Fruit fly (Drosophila melanogaster) whole organism, prepupa: ENCODE results near the gene CG10055.

Source experiments
- Blimp-1 ChIP-seq: fragments of 200-800 bp; sonication (Bioruptor generic); optimal IDR thresholded peaks from 3 replicates; lab custom pipeline; 2017; ENCODE audit warnings: missing biosample characterization, missing genetic modification characterization, mild to moderate bottlenecking, moderate library complexity, missing genetic modification reagents
- CG10669 ChIP-seq: fragments of 200-800 bp; sonication (Bioruptor generic); optimal IDR thresholded peaks from 3 replicates; lab custom pipeline; 2018; ENCODE audit warnings: missing biosample characterization, mild to moderate bottlenecking, missing genetic modification characterization, moderate library complexity
- CG11762 ChIP-seq: fragments of 200-800 bp; sonication (Bioruptor generic); optimal IDR thresholded peaks from 3 replicates; lab custom pipeline; 2016; ENCODE audit warnings: missing biosample characterization, missing genetic modification characterization; ENCODE audit not compliant: insufficient read depth
- CG1621 ChIP-seq: fragments of 200-800 bp; sonication (Bioruptor generic); optimal IDR thresholded peaks from 3 replicates; lab custom pipeline; 2018; ENCODE audit warnings: missing biosample characterization, mild to moderate bottlenecking, missing genetic modification characterization
- CG16779 ChIP-seq: fragments of 200-800 bp; sonication (Bioruptor generic); optimal IDR thresholded peaks from 3 replicates; lab custom pipeline; 2017; ENCODE audit warnings: missing biosample characterization, mild to moderate bottlenecking, missing genetic modification characterization
- CG3032 ChIP-seq: fragments of 200-800 bp; optimal IDR thresholded peaks from 2 replicates; lab custom pipeline; 2019; ENCODE audit warnings: missing biosample characterization, mild to moderate bottlenecking, missing genetic modification characterization, moderate library complexity
- CG34406 ChIP-seq: fragments of 200-800 bp; sonication (Bioruptor generic); optimal IDR thresholded peaks from 3 replicates; lab custom pipeline; 2016; ENCODE audit warnings: missing biosample characterization, missing genetic modification characterization
- CG4318 ChIP-seq: fragments of 200-800 bp; sonication (Bioruptor generic); optimal IDR thresholded peaks from 3 replicates; lab custom pipeline; 2017; ENCODE audit warnings: missing biosample characterization, mild to moderate bottlenecking, missing genetic modification characterization
- CG6163 ChIP-seq: fragments of 200-800 bp; sonication (Bioruptor generic); IDR thresholded peaks from 3 replicates; pipeline ENCODE4 v1.3.6; 2022; ENCODE audit warnings: missing biosample characterization, missing genetic modification characterization
- CG6276 ChIP-seq: fragments of 200-800 bp; sonication (Bioruptor generic); optimal IDR thresholded peaks from 2 replicates; lab custom pipeline; 2017; ENCODE audit warnings: missing biosample characterization, mild to moderate bottlenecking, missing genetic modification characterization
- CG6792 ChIP-seq: fragments of 200-800 bp; sonication (Bioruptor generic); optimal IDR thresholded peaks from 3 replicates; lab custom pipeline; 2016; ENCODE audit warnings: missing biosample characterization, missing genetic modification characterization
- CG6808 ChIP-seq: fragments of 200-800 bp; sonication (Bioruptor generic); optimal IDR thresholded peaks from 3 replicates; lab custom pipeline; 2017; ENCODE audit warnings: missing biosample characterization, missing genetic modification characterization, mild to moderate bottlenecking, moderate library complexity, missing genetic modification reagents
- CG6854 ChIP-seq: fragments of 200-800 bp; sonication (Bioruptor generic); optimal IDR thresholded peaks from 2 replicates; lab custom pipeline; 2017; ENCODE audit warnings: missing biosample characterization, mild to moderate bottlenecking, missing genetic modification characterization
- CG7368 ChIP-seq: fragments of 200-800 bp; sonication (Bioruptor generic); optimal IDR thresholded peaks from 3 replicates; lab custom pipeline; 2016; ENCODE audit warnings: missing biosample characterization, missing genetic modification characterization
- CG8632 ChIP-seq: fragments of 200-800 bp; sonication (Bioruptor generic); optimal IDR thresholded peaks from 3 replicates; lab custom pipeline; 2016; ENCODE audit warnings: missing biosample characterization, missing genetic modification characterization
- CG9139 ChIP-seq: fragments of 200-800 bp; sonication (Bioruptor generic); optimal IDR thresholded peaks from 3 replicates; lab custom pipeline; 2017; ENCODE audit warnings: missing biosample characterization, mild to moderate bottlenecking, missing genetic modification characterization
- Eip75B ChIP-seq: fragments of 200-800 bp; sonication (Bioruptor generic); optimal IDR thresholded peaks from 3 replicates; lab custom pipeline; 2016; ENCODE audit warnings: missing biosample characterization, missing genetic modification characterization
- Eip78C ChIP-seq: fragments of 200-800 bp; sonication (Bioruptor generic); peaks from one replicate; lab custom pipeline; 2016; ENCODE audit warnings: missing biosample characterization, missing genetic modification characterization
- Eip93F ChIP-seq: fragments of 200-800 bp; sonication (Bioruptor generic); optimal IDR thresholded peaks from 2 replicates; lab custom pipeline; 2016; ENCODE audit warnings: missing biosample characterization, mild to moderate bottlenecking, missing genetic modification characterization
- Gug ChIP-seq: fragments of 200-800 bp; sonication (Bioruptor generic); IDR thresholded peaks from 2 replicates; pipeline ENCODE4 v1.3.6; 2022; ENCODE audit warnings: missing biosample characterization, missing genetic modification characterization
- Hr38 ChIP-seq: sonication (Bioruptor generic); optimal IDR thresholded peaks from 2 replicates; lab custom pipeline; 2016; ENCODE audit warnings: missing biosample characterization, missing genetic modification characterization
- Hr39 ChIP-seq: fragments of 200-800 bp; sonication (Bioruptor generic); optimal IDR thresholded peaks from 2 replicates; lab custom pipeline; 2016; ENCODE audit warnings: missing biosample characterization, missing genetic modification characterization
- Hr4 ChIP-seq: fragments of 200-800 bp; sonication (Bioruptor generic); optimal IDR thresholded peaks from 3 replicates; lab custom pipeline; 2016; ENCODE audit warnings: missing biosample characterization, missing genetic modification characterization
- Lpt ChIP-seq: fragments of 200-800 bp; sonication (Bioruptor generic); optimal IDR thresholded peaks from 3 replicates; lab custom pipeline; 2016; ENCODE audit warnings: missing biosample characterization, missing genetic modification characterization
- Met ChIP-seq: fragments of 200-800 bp; sonication (Bioruptor generic); optimal IDR thresholded peaks from 3 replicates; lab custom pipeline; 2016; ENCODE audit warnings: missing biosample characterization, missing genetic modification characterization
- OdsH ChIP-seq: fragments of 200-800 bp; sonication (Bioruptor generic); optimal IDR thresholded peaks from 3 replicates; lab custom pipeline; 2016; ENCODE audit warnings: missing biosample characterization, missing genetic modification characterization
- Smox ChIP-seq: fragments of 200-800 bp; sonication (Bioruptor generic); optimal IDR thresholded peaks from 3 replicates; lab custom pipeline; 2016; ENCODE audit warnings: missing biosample characterization, missing genetic modification characterization
- Sox102F ChIP-seq: fragments of 200-800 bp; sonication (Bioruptor generic); optimal IDR thresholded peaks from 2 replicates; lab custom pipeline; 2016; ENCODE audit warnings: missing biosample characterization, mild to moderate bottlenecking, missing genetic modification characterization
- achi ChIP-seq: fragments of 200-800 bp; sonication (Bioruptor generic); optimal IDR thresholded peaks from 3 replicates; lab custom pipeline; 2016; ENCODE audit warnings: missing biosample characterization, missing genetic modification characterization
- acj6 ChIP-seq: fragments of 200-800 bp; sonication (Bioruptor generic); optimal IDR thresholded peaks from 3 replicates; lab custom pipeline; 2016; ENCODE audit warnings: missing biosample characterization, missing genetic modification characterization
- cyc ChIP-seq: fragments of 200-800 bp; sonication (Bioruptor generic); optimal IDR thresholded peaks from 3 replicates; lab custom pipeline; 2016; ENCODE audit warnings: missing biosample characterization, missing genetic modification characterization
- dac ChIP-seq: fragments of 200-800 bp; sonication (Bioruptor generic); optimal IDR thresholded peaks from 2 replicates; lab custom pipeline; 2017; ENCODE audit warnings: missing biosample characterization, mild to moderate bottlenecking, missing genetic modification characterization
- dsx ChIP-seq: fragments of 200-800 bp; optimal IDR thresholded peaks from 3 replicates; lab custom pipeline; 2019; ENCODE audit warnings: missing biosample characterization, mild to moderate bottlenecking, missing genetic modification characterization, moderate library complexity; ENCODE audit not compliant: poor library complexity, severe bottlenecking
- eg ChIP-seq: fragments of 200-800 bp; sonication (Bioruptor generic); IDR thresholded peaks from 3 replicates; pipeline ENCODE4 v1.3.6; 2022; ENCODE audit warnings: missing biosample characterization, missing genetic modification characterization
- fd59A ChIP-seq: fragments of 200-800 bp; sonication (Bioruptor generic); optimal IDR thresholded peaks from 2 replicates; lab custom pipeline; 2017; ENCODE audit warnings: missing biosample characterization, mild to moderate bottlenecking, missing genetic modification characterization, missing genetic modification reagents
- fd85E ChIP-seq: fragments of 200-800 bp; sonication (Bioruptor generic); optimal IDR thresholded peaks from 3 replicates; lab custom pipeline; 2016; ENCODE audit warnings: missing biosample characterization, missing genetic modification characterization
- fkh ChIP-seq: fragments of 200-800 bp; sonication (Bioruptor generic); optimal IDR thresholded peaks from 3 replicates; lab custom pipeline; 2017; ENCODE audit warnings: missing biosample characterization, mild to moderate bottlenecking, missing genetic modification characterization, moderate library complexity
- pdm3 ChIP-seq: fragments of 200-800 bp; sonication (Bioruptor generic); optimal IDR thresholded peaks from 3 replicates; lab custom pipeline; 2016; ENCODE audit warnings: missing biosample characterization, missing genetic modification characterization
- ss ChIP-seq, 2 experiments: fragments of 200-800 bp; sonication (Bioruptor generic); optimal IDR thresholded peaks; 2 replicates in 1 of 2; 3 replicates in 1 of 2; lab custom pipeline; 2017 to 2018; ENCODE audit warnings: mild to moderate bottlenecking in 2 of 2, missing biosample characterization in 2 of 2, missing genetic modification characterization in 2 of 2, moderate library complexity in 1 of 2
- topi ChIP-seq: fragments of 200-800 bp; sonication (Bioruptor generic); optimal IDR thresholded peaks from 3 replicates; lab custom pipeline; 2016; ENCODE audit warnings: missing biosample characterization, missing genetic modification characterization
- vri ChIP-seq: fragments of 200-800 bp; sonication (Bioruptor generic); optimal IDR thresholded peaks from 3 replicates; lab custom pipeline; 2016; ENCODE audit warnings: missing biosample characterization, mild to moderate bottlenecking, missing genetic modification characterization

CG10055 gene

dm6 chr3R:7162356-7163289, 23.9 kb downstream of the CG10055 start, which contains the start of gene sas (continued):
- TF ChIP-seq Eip75B (GFP tag; lab: Kevin White, UChicago) (peak; percentile 8), Blimp-1 (GFP tag; lab: Kevin White, UChicago) (peak; percentile 8), Gug (no peak), Hr39 (GFP tag; lab: Kevin White, UChicago) (no peak), Hr38 (GFP tag; lab: Kevin White, UChicago) (no peak), topi (GFP tag; lab: Kevin White, UChicago) (no peak), CG7368 (GFP tag; lab: Kevin White, UChicago) (no peak), CG3032 (tag; lab: Kevin White, UChicago) (no peak), OdsH (GFP tag; lab: Kevin White, UChicago) (no peak), Eip93F (GFP tag; lab: Kevin White, UChicago) (no peak), ss (GFP tag; optimal IDR thresholded peaks at IDR 0.05; lab: Kevin White, UChicago) (peak; percentile 11 to 53), dac (no peak), achi (GFP tag; lab: Kevin White, UChicago) (no peak), fkh (GFP tag; lab: Kevin White, UChicago) (peak; percentile 64), Lpt (no peak), Sox102F (no peak), Hr4 (GFP tag; lab: Kevin White, UChicago) (no peak), CG34406 (GFP tag; lab: Kevin White, UChicago) (no peak), CG9139 (GFP tag; lab: Kevin White, UChicago) (peak; percentile 10), eg (GFP tag; lab: Robert Waterston, UW) (0 out of 3 replicates have a peak, but pooled peaks have one; percentile 28)

- no peak for TF ChIP-seq CG4318 (GFP tag; lab: Kevin White, UChicago)
- peak; percentile 3 for TF ChIP-seq Smox
- 0 out of 3 replicates have a peak, but pooled peaks have one; percentile 34 for TF ChIP-seq eg (GFP tag; lab: Robert Waterston, UW)
- no peak for TF ChIP-seq pdm3 (GFP tag; lab: Kevin White, UChicago)
- peak; percentile 1 for TF ChIP-seq CG6276 (GFP tag; lab: Kevin White, UChicago)
- peak; percentile 58 for TF ChIP-seq Eip78C (GFP tag; lab: Kevin White, UChicago)
- no peak for TF ChIP-seq vri (GFP tag; lab: Kevin White, UChicago)
- TF ChIP-seq ss (GFP tag; optimal IDR thresholded peaks at IDR 0.05; lab: Kevin White, UChicago): peak in 1 of 2 experiments; percentile 3
- TF ChIP-seq achi (GFP tag; lab: Kevin White, UChicago): no peak
- peak; percentile 91 for TF ChIP-seq Blimp-1 (GFP tag; lab: Kevin White, UChicago)
- TF ChIP-seq dsx: peak; percentile 4
- no peak for TF ChIP-seq Sox102F
- TF ChIP-seq CG6808: peak; percentile 25
Observed at dm6 chr3R:7159615-7160014, 26.9 kb downstream of the CG10055 start.

dm6 chr3R:7157102-7157501, 29.4 kb downstream of the CG10055 start:
- TF ChIP-seq Hr4 (GFP tag; lab: Kevin White, UChicago) (no peak), eg (GFP tag; lab: Robert Waterston, UW) (no peak), CG6792 (no peak), cyc (GFP tag; lab: Kevin White, UChicago) (no peak), CG16779 (no peak), CG11762 (GFP tag; lab: Kevin White, UChicago) (no peak), fd59A (GFP tag; lab: Kevin White, UChicago) (no peak), CG8632 (GFP tag; lab: Kevin White, UChicago) (no peak), Met (GFP tag; lab: Kevin White, UChicago) (no peak), fd85E (GFP tag; lab: Kevin White, UChicago) (no peak), CG10669 (GFP tag; lab: Kevin White, UChicago) (no peak), acj6 (GFP tag; lab: Kevin White, UChicago) (no peak), CG1621 (tag; lab: Kevin White, UChicago) (no peak), CG6163 (GFP tag; lab: Robert Waterston, UW) (no peak), CG6854 (no peak), Gug (no peak)
